Fruit fly (Drosophila melanogaster) whole organism, embryonic: ENCODE data around the gene HDAC1.
A peak's percentile ranks its signal among the peaks of the same experiment; 100 is the strongest.

Experiments
- Ada2b ChIP-seq: fragments of 200-800 bp; sonication (Bioruptor generic); IDR thresholded peaks from 2 replicates; pipeline ENCODE4 v1.3.6; 2022; ENCODE audit warnings: missing biosample characterization, missing genetic modification characterization
- Adf1 ChIP-seq: fragments of 200-800 bp; sonication (Bioruptor generic); IDR thresholded peaks from 2 replicates; pipeline ENCODE4 v1.3.6; 2022; ENCODE audit warnings: missing biosample characterization, missing genetic modification characterization
- Antp ChIP-seq: fragments of 200-800 bp; sonication (Bioruptor generic); optimal IDR thresholded peaks from 3 replicates; lab custom pipeline; 2016; ENCODE audit warnings: missing biosample characterization, missing genetic modification characterization
- B-H1 ChIP-seq: fragments of 200-800 bp; sonication (Bioruptor generic); IDR thresholded peaks from 3 replicates; pipeline ENCODE4 v1.3.6; 2022; ENCODE audit warnings: missing biosample characterization, missing genetic modification characterization
- CG10267 ChIP-seq: fragments of 200-800 bp; sonication (Bioruptor generic); optimal IDR thresholded peaks from 2 replicates; lab custom pipeline; 2018; ENCODE audit warnings: missing biosample characterization, mild to moderate bottlenecking, missing genetic modification characterization, moderate library complexity
- CG10654 ChIP-seq: fragments of 200-800 bp; sonication (Bioruptor generic); optimal IDR thresholded peaks from 2 replicates; lab custom pipeline; 2016; ENCODE audit warnings: missing biosample characterization, missing genetic modification characterization
- CG10959 ChIP-seq: fragments of 200-800 bp; sonication (Bioruptor generic); IDR thresholded peaks from 2 replicates; pipeline ENCODE4 v1.3.6; 2022; ENCODE audit warnings: missing biosample characterization, missing genetic modification characterization
- CG12104 ChIP-seq: fragments of 200-800 bp; sonication (Bioruptor generic); optimal IDR thresholded peaks from 3 replicates; lab custom pipeline; 2016; ENCODE audit warnings: missing biosample characterization, missing genetic modification characterization
- CG14441 ChIP-seq: fragments of 200-800 bp; sonication (Bioruptor generic); IDR thresholded peaks from 2 replicates; pipeline ENCODE4 v1.3.6; 2022; ENCODE audit warnings: missing biosample characterization, missing genetic modification characterization
- CG15601 ChIP-seq: fragments of 200-800 bp; sonication (Bioruptor generic); optimal IDR thresholded peaks from 3 replicates; lab custom pipeline; 2019; ENCODE audit warnings: missing biosample characterization, mild to moderate bottlenecking, missing genetic modification characterization, moderate library complexity
- CG1603 ChIP-seq: fragments of 200-800 bp; sonication (Bioruptor generic); optimal IDR thresholded peaks from 2 replicates; lab custom pipeline; 2019; ENCODE audit warnings: missing biosample characterization, mild to moderate bottlenecking, missing genetic modification characterization, moderate library complexity
- CG1792 ChIP-seq: fragments of 200-800 bp; sonication (Bioruptor generic); optimal IDR thresholded peaks from 2 replicates; lab custom pipeline; 2016; ENCODE audit warnings: missing biosample characterization, missing genetic modification characterization
- CG18011 ChIP-seq: fragments of 200-800 bp; sonication (Bioruptor generic); optimal IDR thresholded peaks from 2 replicates; lab custom pipeline; 2017; ENCODE audit warnings: missing biosample characterization, missing genetic modification characterization, mild to moderate bottlenecking, moderate library complexity, missing genotype
- CG1832 ChIP-seq: fragments of 200-800 bp; sonication (Bioruptor generic); optimal IDR thresholded peaks from 2 replicates; lab custom pipeline; 2017; ENCODE audit warnings: missing biosample characterization, mild to moderate bottlenecking, missing genetic modification characterization, inconsistent platforms
- CG18764 ChIP-seq: fragments of 200-800 bp; sonication (Bioruptor generic); optimal IDR thresholded peaks from 3 replicates; lab custom pipeline; 2016; ENCODE audit warnings: missing biosample characterization, missing genetic modification characterization
- CG2678 ChIP-seq: fragments of 200-800 bp; sonication (Bioruptor generic); optimal IDR thresholded peaks from 3 replicates; lab custom pipeline; 2019; ENCODE audit warnings: missing biosample characterization, mild to moderate bottlenecking, missing genetic modification characterization, moderate library complexity
- CG2712 ChIP-seq: fragments of 200-800 bp; optimal IDR thresholded peaks from 3 replicates; lab custom pipeline; 2019; ENCODE audit warnings: missing biosample characterization, mild to moderate bottlenecking, missing genetic modification characterization, moderate library complexity
- CG4707 ChIP-seq: fragments of 200-800 bp; sonication (Bioruptor generic); optimal IDR thresholded peaks from 2 replicates; lab custom pipeline; 2018; ENCODE audit warnings: missing biosample characterization, mild to moderate bottlenecking, missing genetic modification characterization, moderate library complexity
- CG6175 ChIP-seq: fragments of 200-800 bp; sonication (Bioruptor generic); IDR thresholded peaks from 3 replicates; pipeline ENCODE4 v1.3.6; 2022; ENCODE audit warnings: missing biosample characterization, missing genetic modification characterization
- CG7556 ChIP-seq: fragments of 200-800 bp; sonication (Bioruptor generic); optimal IDR thresholded peaks from 2 replicates; lab custom pipeline; 2017; ENCODE audit warnings: missing biosample characterization, mild to moderate bottlenecking, missing genetic modification characterization
- CG8290 ChIP-seq, 3 experiments: fragments of 200-800 bp; sonication (Bioruptor generic); optimal IDR thresholded peaks; 2 replicates each; lab custom pipeline; 2016 to 2019; ENCODE audit warnings: missing biosample characterization in 3 of 3, missing genetic modification characterization in 3 of 3, mild to moderate bottlenecking in 2 of 3, moderate library complexity in 1 of 3
- CG8388 ChIP-seq: fragments of 200-800 bp; sonication (Bioruptor generic); optimal IDR thresholded peaks from 2 replicates; lab custom pipeline; 2019; ENCODE audit warnings: missing biosample characterization, mild to moderate bottlenecking, missing genetic modification characterization, moderate library complexity
- CG8944 ChIP-seq: fragments of 200-800 bp; sonication (Bioruptor generic); optimal IDR thresholded peaks from 3 replicates; lab custom pipeline; 2016; ENCODE audit warnings: missing biosample characterization, missing genetic modification characterization
- Dbx ChIP-seq: fragments of 200-800 bp; sonication (Bioruptor generic); IDR thresholded peaks from 3 replicates; pipeline ENCODE4 v1.3.6; 2022; ENCODE audit warnings: missing biosample characterization, missing genetic modification characterization
- Hmr ChIP-seq: fragments of 200-800 bp; sonication (Bioruptor generic); optimal IDR thresholded peaks from 3 replicates; lab custom pipeline; 2017; ENCODE audit warnings: mild to moderate bottlenecking, missing biosample characterization, missing genetic modification reagents, missing genetic modification characterization
- Hr3 ChIP-seq: fragments of 200-800 bp; sonication (Bioruptor generic); optimal IDR thresholded peaks from 3 replicates; lab custom pipeline; 2016; ENCODE audit warnings: missing biosample characterization, missing genetic modification characterization
- Hr39 ChIP-seq: fragments of >200 bp; optimal IDR thresholded peaks from 2 replicates; lab custom pipeline; 2017
- Kr ChIP-seq: fragments of 200-800 bp; sonication (Bioruptor generic); optimal IDR thresholded peaks from 2 replicates; lab custom pipeline; 2017; ENCODE audit warnings: missing biosample characterization, mild to moderate bottlenecking, missing genetic modification characterization
- MESR4 ChIP-seq: fragments of 200-800 bp; sonication (Bioruptor generic); optimal IDR thresholded peaks from 2 replicates; lab custom pipeline; 2018; ENCODE audit warnings: missing biosample characterization, mild to moderate bottlenecking, missing genetic modification characterization, moderate library complexity
- Mes4 ChIP-seq: fragments of 200-800 bp; sonication (Bioruptor generic); optimal IDR thresholded peaks from 2 replicates; lab custom pipeline; 2016; ENCODE audit warnings: missing biosample characterization, missing genetic modification characterization
- Rx ChIP-seq: fragments of 200-800 bp; sonication (Bioruptor generic); IDR thresholded peaks from 2 replicates; pipeline ENCODE4 v1.3.6; 2022; ENCODE audit warnings: missing biosample characterization, missing genetic modification characterization
- Side ChIP-seq: fragments of 200-800 bp; sonication (Bioruptor generic); optimal IDR thresholded peaks from 2 replicates; lab custom pipeline; 2016; ENCODE audit warnings: missing biosample characterization, missing genetic modification characterization
- Vsx1 ChIP-seq: fragments of 200-800 bp; sonication (Bioruptor generic); optimal IDR thresholded peaks from 2 replicates; lab custom pipeline; 2017; ENCODE audit warnings: missing biosample characterization, mild to moderate bottlenecking, missing genetic modification characterization, missing genetic modification reagents
- YL-1 ChIP-seq: fragments of 200-800 bp; sonication (Bioruptor generic); optimal IDR thresholded peaks from 3 replicates; lab custom pipeline; 2017; ENCODE audit warnings: missing biosample characterization, mild to moderate bottlenecking, missing genetic modification characterization
- ara ChIP-seq: fragments of 200-800 bp; sonication (Bioruptor generic); IDR thresholded peaks from 2 replicates; pipeline ENCODE4 v1.3.6; 2022; ENCODE audit warnings: missing biosample characterization, missing genetic modification characterization
- ash1 ChIP-seq: fragments of 200-800 bp; sonication (Bioruptor generic); optimal IDR thresholded peaks from 2 replicates; lab custom pipeline; 2018; ENCODE audit warnings: missing biosample characterization, mild to moderate bottlenecking, missing genetic modification characterization
- dysf ChIP-seq: fragments of 200-800 bp; sonication (Bioruptor generic); IDR thresholded peaks from 3 replicates; pipeline ENCODE4 v1.3.6; 2022; ENCODE audit warnings: missing biosample characterization, missing genetic modification characterization
- fd3F ChIP-seq: fragments of 200-800 bp; sonication (Bioruptor generic); optimal IDR thresholded peaks from 2 replicates; lab custom pipeline; 2018; ENCODE audit warnings: missing biosample characterization, mild to moderate bottlenecking, missing genetic modification characterization, moderate library complexity
- fu2 ChIP-seq: fragments of 200-800 bp; sonication (Bioruptor generic); optimal IDR thresholded peaks from 2 replicates; lab custom pipeline; 2016; ENCODE audit warnings: missing biosample characterization, missing genetic modification characterization
- kay ChIP-seq: fragments of 200-800 bp; sonication (Bioruptor generic); optimal IDR thresholded peaks from 2 replicates; lab custom pipeline; 2016; ENCODE audit warnings: missing biosample characterization, missing genetic modification characterization
- ken ChIP-seq: fragments of 200-800 bp; sonication (Bioruptor generic); IDR thresholded peaks from 3 replicates; pipeline ENCODE4 v1.3.6; 2022; ENCODE audit warnings: missing biosample characterization, missing genetic modification characterization
- lov ChIP-seq, 2 experiments: fragments of 200-800 bp in 1 of 2; fragments of >200 bp in 1 of 2; sonication (Bioruptor generic) in 1 of 2; IDR thresholded peaks in 1 of 2; optimal IDR thresholded peaks in 1 of 2; 2 replicates in 1 of 2; 3 replicates in 1 of 2; pipeline versions ENCODE4 v1.3.6 to Lab custom; 2017 to 2022; ENCODE audit warnings: missing biosample characterization in 1 of 2, missing genetic modification characterization in 1 of 2
- nmo ChIP-seq: fragments of 200-800 bp; sonication (Bioruptor generic); optimal IDR thresholded peaks from 2 replicates; lab custom pipeline; 2018; ENCODE audit warnings: missing biosample characterization, mild to moderate bottlenecking, missing genetic modification characterization, moderate library complexity
- sens-2 ChIP-seq: fragments of 200-800 bp; sonication (Bioruptor generic); IDR thresholded peaks from 2 replicates; pipeline ENCODE4 v1.3.6; 2022; ENCODE audit warnings: missing biosample characterization, missing genetic modification characterization
- seq ChIP-seq: fragments of 200-800 bp; sonication (Bioruptor generic); IDR thresholded peaks from 2 replicates; pipeline ENCODE4 v1.3.6; 2022; ENCODE audit warnings: missing biosample characterization, missing genetic modification characterization
- ssp ChIP-seq: fragments of 200-800 bp; sonication (Bioruptor generic); IDR thresholded peaks from 2 replicates; pipeline ENCODE4 v1.3.6; 2022; ENCODE audit warnings: missing biosample characterization, missing genetic modification characterization
- tx ChIP-seq: fragments of 200-800 bp; sonication (Bioruptor generic); optimal IDR thresholded peaks from 2 replicates; lab custom pipeline; 2016; ENCODE audit warnings: missing biosample characterization, missing genetic modification characterization
- usp ChIP-seq: fragments of >200 bp; optimal IDR thresholded peaks from 2 replicates; lab custom pipeline; 2017; ENCODE audit warnings: missing biosample characterization, missing genetic modification characterization
- vfl ChIP-seq: fragments of 200-800 bp; sonication (Bioruptor generic); optimal IDR thresholded peaks from 2 replicates; lab custom pipeline; 2016; ENCODE audit warnings: missing biosample characterization, missing genetic modification characterization
- wdn ChIP-seq: fragments of 200-800 bp; sonication (Bioruptor generic); IDR thresholded peaks from 2 replicates; pipeline ENCODE4 v1.3.6; 2022; ENCODE audit warnings: missing biosample characterization, missing genetic modification characterization
- zf30C ChIP-seq: fragments of 200-800 bp; sonication (Bioruptor generic); optimal IDR thresholded peaks from 3 replicates; lab custom pipeline; 2018; ENCODE audit warnings: missing biosample characterization, mild to moderate bottlenecking, missing genetic modification characterization

The HDAC1 gene

DNA sequence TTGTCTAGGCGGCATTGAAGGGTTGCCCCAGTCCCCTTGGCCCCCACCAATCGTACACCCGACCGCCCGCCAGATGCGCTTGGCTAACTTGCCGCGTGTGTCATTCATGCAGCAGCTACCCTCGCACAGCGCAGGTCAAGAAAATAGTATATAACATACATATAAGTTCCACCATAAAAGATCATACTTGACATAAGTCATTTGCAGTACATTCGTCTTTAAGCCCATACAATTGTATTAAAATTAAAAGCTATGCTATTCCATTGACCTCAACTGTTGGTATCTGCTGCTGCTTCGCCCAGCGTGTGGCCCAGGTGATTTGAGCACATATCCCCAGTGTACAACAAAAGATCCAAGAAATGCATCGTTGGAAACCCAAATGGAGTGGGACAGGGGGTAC, 15.2 kb upstream of the HDAC1 start (continued):
- TF ChIP-seq zf30C (GFP tag; lab: Kevin White, UChicago) (no peak), CG12104 (peak; percentile 12), fu2 (GFP tag; lab: Kevin White, UChicago) (no peak), Ada2b (GFP tag; lab: Robert Waterston, UW) (peak; percentile 71), CG15601 (tag; lab: Kevin White, UChicago) (peak; percentile 64), tx (GFP tag; lab: Kevin White, UChicago) (peak; percentile 24), Hr39 (lab: Kevin White, UChicago) (no peak), CG7556 (peak; percentile 55), ash1 (GFP tag; lab: Kevin White, UChicago) (no peak), CG18011 (GFP tag; lab: Kevin White, UChicago) (no peak), CG10267 (peak; percentile 68), sens-2 (GFP tag; lab: Robert Waterston, UW) (peak; percentile 82), Rx (GFP tag; lab: Robert Waterston, UW) (peak; percentile 91), CG6175 (GFP tag; lab: Robert Waterston, UW) (no peak), vfl (GFP tag; lab: Kevin White, UChicago) (no peak), Vsx1 (peak; percentile 45), CG1832 (GFP tag; lab: Kevin White, UChicago) (no peak), Adf1 (GFP tag; lab: Robert Waterston, UW) (no peak), CG18764 (peak; percentile 60), CG8388 (GFP tag; lab: Kevin White, UChicago) (peak; percentile 79), Hmr (GFP tag; lab: Kevin White, UChicago) (no peak), usp (GFP tag; lab: Kevin White, UChicago) (no peak), CG4707 (GFP tag; lab: Kevin White, UChicago) (peak; percentile 55), MESR4 (peak; percentile 4), CG8944 (peak; percentile 46), Dbx (GFP tag; lab: Robert Waterston, UW) (peak; percentile 45; the same call in 2 of the 3 replicates), YL-1 (GFP tag; lab: Kevin White, UChicago) (no peak), CG8290 (GFP tag; optimal IDR thresholded peaks at IDR 0.05; lab: Kevin White, UChicago) (peak; percentile 68), CG8290 (tag; optimal IDR thresholded peaks at IDR 0.05; lab: Kevin White, UChicago) (peak in 1 of 2 experiments; percentile 57), CG1603 (tag; lab: Kevin White, UChicago) (peak; percentile 91), lov (optimal IDR thresholded peaks at IDR 0.05; lab: Kevin White, UChicago) (no peak), lov (GFP tag; IDR thresholded peaks at IDR 0.05; lab: Robert Waterston, UW) (peak; percentile 85), CG2678 (peak; percentile 75), Antp (GFP tag; lab: Kevin White, UChicago) (peak; percentile 70), seq (GFP tag; lab: Robert Waterston, UW) (peak; percentile 63), CG10654 (GFP tag; lab: Kevin White, UChicago) (peak; percentile 57), ken (GFP tag; lab: Robert Waterston, UW) (peak; percentile 87), fd3F (no peak), ssp (GFP tag; lab: Robert Waterston, UW) (peak; percentile 52; the same call in 1 of the 2 replicates), Side (GFP tag; lab: Kevin White, UChicago) (peak; percentile 65), CG10959 (GFP tag; lab: Robert Waterston, UW) (peak; percentile 77), B-H1 (peak; percentile 75), wdn (GFP tag; lab: Robert Waterston, UW) (0 out of 2 replicates have a peak, but pooled peaks have one; percentile 24), CG14441 (GFP tag; lab: Robert Waterston, UW) (peak; percentile 81), ara (GFP tag; lab: Robert Waterston, UW) (peak; percentile 94), nmo (peak; percentile 77), CG2712 (tag; lab: Kevin White, UChicago) (peak; percentile 91), dysf (GFP tag; lab: Robert Waterston, UW) (peak; percentile 79), Kr (GFP tag; lab: Kevin White, UChicago) (no peak), Mes4 (peak; percentile 48), Hr3 (GFP tag; lab: Kevin White, UChicago) (peak; percentile 51), kay (GFP tag; lab: Kevin White, UChicago) (peak; percentile 56), CG1792 (GFP tag; lab: Kevin White, UChicago) (peak; percentile 54)
